Fruit fly (Drosophila melanogaster) whole organism, embryonic: ENCODE results near the gene rumi.

Source experiments
- ATbp ChIP-seq: fragments of 200-800 bp; sonication (Bioruptor generic); optimal IDR thresholded peaks from 2 replicates; lab custom pipeline; 2017; ENCODE audit warnings: missing biosample characterization, mild to moderate bottlenecking, missing genetic modification characterization, missing genetic modification reagents
- Atf-2 ChIP-seq: fragments of 200-800 bp; sonication (Bioruptor generic); optimal IDR thresholded peaks from 2 replicates; lab custom pipeline; 2016; ENCODE audit warnings: missing biosample characterization, missing genetic modification characterization
- Atf6 ChIP-seq: fragments of 200-800 bp; sonication (Bioruptor generic); IDR thresholded peaks from 2 replicates; pipeline ENCODE4 v1.3.6; 2022; ENCODE audit warnings: missing biosample characterization, missing genetic modification characterization
- C15 ChIP-seq: fragments of 200-800 bp; sonication (Bioruptor generic); IDR thresholded peaks from 3 replicates; pipeline ENCODE4 v1.3.6; 2022; ENCODE audit warnings: missing biosample characterization, missing genetic modification characterization
- CG10209 ChIP-seq: fragments of 200-800 bp; sonication (Bioruptor generic); optimal IDR thresholded peaks from 3 replicates; lab custom pipeline; 2017; ENCODE audit warnings: missing biosample characterization, mild to moderate bottlenecking, missing genetic modification characterization, missing genetic modification reagents
- CG10366 ChIP-seq: fragments of 200-800 bp; sonication (Bioruptor generic); IDR thresholded peaks from 2 replicates; pipeline ENCODE4 v1.3.6; 2022; ENCODE audit warnings: missing biosample characterization, missing genetic modification characterization
- CG10462 ChIP-seq: fragments of 200-800 bp; sonication (Bioruptor generic); optimal IDR thresholded peaks from 2 replicates; lab custom pipeline; 2016; ENCODE audit warnings: missing biosample characterization, missing genetic modification characterization
- CG11093 ChIP-seq: fragments of 200-800 bp; sonication (Bioruptor generic); IDR thresholded peaks from 3 replicates; pipeline ENCODE4 v1.3.6; 2022; ENCODE audit warnings: missing biosample characterization, missing genetic modification characterization
- CG11695 ChIP-seq: fragments of 200-800 bp; sonication (Bioruptor generic); IDR thresholded peaks from 3 replicates; pipeline ENCODE4 v1.3.6; 2022; ENCODE audit warnings: missing biosample characterization, missing genetic modification characterization
- CG12299 ChIP-seq: fragments of 200-800 bp; sonication (Bioruptor generic); optimal IDR thresholded peaks from 2 replicates; lab custom pipeline; 2018; ENCODE audit warnings: missing biosample characterization, mild to moderate bottlenecking, missing genetic modification characterization
- CG15696 ChIP-seq: fragments of 200-800 bp; sonication (Bioruptor generic); optimal IDR thresholded peaks from 2 replicates; lab custom pipeline; 2019; ENCODE audit warnings: missing biosample characterization, mild to moderate bottlenecking, missing genetic modification characterization, moderate library complexity
- CG1602 ChIP-seq: fragments of 200-800 bp; sonication (Bioruptor generic); optimal IDR thresholded peaks from 3 replicates; lab custom pipeline; 2016; ENCODE audit warnings: missing biosample characterization, missing genetic modification characterization
- CG16815 ChIP-seq: fragments of 200-800 bp; sonication (Bioruptor generic); optimal IDR thresholded peaks from 3 replicates; lab custom pipeline; 2017; ENCODE audit warnings: missing biosample characterization, mild to moderate bottlenecking, missing genetic modification characterization
- CG17829 ChIP-seq: fragments of 200-800 bp; optimal IDR thresholded peaks from 2 replicates; lab custom pipeline; 2019; ENCODE audit warnings: missing biosample characterization, mild to moderate bottlenecking, missing genetic modification characterization, moderate library complexity
- CG18599 ChIP-seq: fragments of 200-800 bp; sonication (Bioruptor generic); optimal IDR thresholded peaks from 3 replicates; lab custom pipeline; 2017; ENCODE audit warnings: missing biosample characterization, missing genetic modification characterization, mild to moderate bottlenecking, moderate library complexity, missing genetic modification reagents
- CG2199 ChIP-seq: fragments of 200-800 bp; sonication (Bioruptor generic); IDR thresholded peaks from 3 replicates; pipeline ENCODE4 v1.3.6; 2022; ENCODE audit warnings: missing biosample characterization, missing genetic modification characterization
- CG30020 ChIP-seq: fragments of 200-800 bp; optimal IDR thresholded peaks from 2 replicates; lab custom pipeline; 2019; ENCODE audit warnings: missing biosample characterization, mild to moderate bottlenecking, missing genetic modification characterization, moderate library complexity
- CG3163 ChIP-seq: fragments of 200-800 bp; sonication (Bioruptor generic); optimal IDR thresholded peaks from 3 replicates; lab custom pipeline; 2016; ENCODE audit warnings: missing biosample characterization, missing genetic modification characterization
- CG32767 ChIP-seq: fragments of 200-800 bp; sonication (Bioruptor generic); IDR thresholded peaks from 2 replicates; pipeline ENCODE4 v1.3.6; 2022; ENCODE audit warnings: missing biosample characterization, missing genetic modification characterization
- CG34376 ChIP-seq: fragments of 200-800 bp; sonication (Bioruptor generic); optimal IDR thresholded peaks from 2 replicates; lab custom pipeline; 2018; ENCODE audit warnings: missing biosample characterization, mild to moderate bottlenecking, missing genetic modification characterization
- CG6272 ChIP-seq: fragments of 200-800 bp; sonication (Bioruptor generic); IDR thresholded peaks from 2 replicates; pipeline ENCODE4 v1.3.6; 2022; ENCODE audit warnings: missing biosample characterization, missing genetic modification characterization
- CG6813 ChIP-seq: fragments of 200-800 bp; sonication (Bioruptor generic); optimal IDR thresholded peaks from 2 replicates; lab custom pipeline; 2017; ENCODE audit warnings: missing biosample characterization, missing genetic modification characterization, mild to moderate bottlenecking, moderate library complexity, missing genetic modification reagents
- CkIIα-i1 ChIP-seq: fragments of 200-800 bp; sonication (Bioruptor generic); IDR thresholded peaks from 2 replicates; pipeline ENCODE4 v1.3.6; 2022; ENCODE audit warnings: missing biosample characterization, missing genetic modification characterization
- Dfd ChIP-seq, 2 experiments: fragments of >200 bp; optimal IDR thresholded peaks; 2 replicates each; lab custom pipeline; 2017; ENCODE audit warnings: missing biosample characterization in 2 of 2, missing genetic modification characterization in 2 of 2
- Gug ChIP-seq: fragments of 200-800 bp; sonication (Bioruptor generic); IDR thresholded peaks from 4 replicates; pipeline ENCODE4 v1.3.6; 2022; ENCODE audit warnings: missing biosample characterization, missing genetic modification characterization
- H15 ChIP-seq: fragments of 200-800 bp; sonication (Bioruptor generic); IDR thresholded peaks from 3 replicates; pipeline ENCODE4 v1.3.6; 2022; ENCODE audit warnings: missing biosample characterization, missing genetic modification characterization
- NC2β ChIP-seq: fragments of 200-800 bp; sonication (Bioruptor generic); optimal IDR thresholded peaks from 2 replicates; lab custom pipeline; 2016; ENCODE audit warnings: missing biosample characterization, missing genetic modification characterization
- NK7.1 ChIP-seq: fragments of 200-800 bp; sonication (Bioruptor generic); optimal IDR thresholded peaks from 3 replicates; lab custom pipeline; 2016; ENCODE audit warnings: missing biosample characterization, missing genetic modification characterization
- NfI ChIP-seq: fragments of 200-800 bp; sonication (Bioruptor generic); optimal IDR thresholded peaks from 3 replicates; lab custom pipeline; 2018; ENCODE audit warnings: missing biosample characterization, mild to moderate bottlenecking, missing genetic modification characterization, moderate library complexity
- PHDP ChIP-seq: fragments of 200-800 bp; sonication (Bioruptor generic); optimal IDR thresholded peaks from 3 replicates; lab custom pipeline; 2018; ENCODE audit warnings: missing biosample characterization, mild to moderate bottlenecking, missing genetic modification characterization, moderate library complexity
- Spps ChIP-seq: fragments of 200-800 bp; sonication (Bioruptor generic); optimal IDR thresholded peaks from 2 replicates; lab custom pipeline; 2018; ENCODE audit warnings: missing biosample characterization, mild to moderate bottlenecking, missing genetic modification characterization
- amos ChIP-seq: fragments of 200-800 bp; sonication (Bioruptor generic); IDR thresholded peaks from 2 replicates; pipeline ENCODE4 v1.3.6; 2022; ENCODE audit warnings: missing biosample characterization, missing genetic modification characterization; ENCODE audit not compliant: partially characterized antibody
- az2 ChIP-seq: fragments of 200-800 bp; sonication (Bioruptor generic); optimal IDR thresholded peaks from 3 replicates; lab custom pipeline; 2016; ENCODE audit warnings: missing biosample characterization, missing genetic modification characterization
- cas ChIP-seq: fragments of 200-800 bp; sonication (Bioruptor generic); IDR thresholded peaks from 2 replicates; pipeline ENCODE4 v1.3.6; 2022; ENCODE audit warnings: missing biosample characterization, missing genetic modification characterization
- corto ChIP-seq: fragments of 200-800 bp; sonication (Bioruptor generic); optimal IDR thresholded peaks from 2 replicates; lab custom pipeline; 2016; ENCODE audit warnings: missing biosample characterization, mild to moderate bottlenecking, missing genetic modification characterization, moderate library complexity
- dmrt11E ChIP-seq: fragments of 200-800 bp; sonication (Bioruptor generic); optimal IDR thresholded peaks from 3 replicates; lab custom pipeline; 2018; ENCODE audit warnings: missing biosample characterization, mild to moderate bottlenecking, missing genetic modification characterization, moderate library complexity
- ems ChIP-seq: fragments of 200-800 bp; sonication (Bioruptor generic); optimal IDR thresholded peaks from 3 replicates; lab custom pipeline; 2016; ENCODE audit warnings: missing biosample characterization, missing genetic modification characterization
- gsb-n ChIP-seq: fragments of 200-800 bp; sonication (Bioruptor generic); optimal IDR thresholded peaks from 3 replicates; lab custom pipeline; 2018; ENCODE audit warnings: missing biosample characterization, mild to moderate bottlenecking, missing genetic modification characterization
- hb ChIP-seq: fragments of 200-800 bp; sonication (Bioruptor generic); IDR thresholded peaks from 3 replicates; pipeline ENCODE4 v1.3.6; 2022; ENCODE audit warnings: missing biosample characterization, missing genetic modification characterization; ENCODE audit not compliant: partially characterized antibody
- mld ChIP-seq: fragments of 200-800 bp; sonication (Bioruptor generic); IDR thresholded peaks from 3 replicates; pipeline ENCODE4 v1.3.6; 2022; ENCODE audit warnings: missing biosample characterization, missing genetic modification characterization; ENCODE audit not compliant: partially characterized antibody
- nom ChIP-seq: fragments of 200-800 bp; sonication (Bioruptor generic); optimal IDR thresholded peaks from 2 replicates; lab custom pipeline; 2017; ENCODE audit warnings: missing biosample characterization, missing genetic modification characterization, mild to moderate bottlenecking, moderate library complexity, missing genetic modification reagents
- org-1 ChIP-seq: fragments of 200-800 bp; sonication (Bioruptor generic); optimal IDR thresholded peaks from 2 replicates; lab custom pipeline; 2017; ENCODE audit warnings: missing biosample characterization, missing genetic modification characterization
- peb ChIP-seq: fragments of 200-800 bp; sonication (Bioruptor generic); IDR thresholded peaks from 2 replicates; pipeline ENCODE4 v1.3.6; 2022; ENCODE audit warnings: missing biosample characterization, missing genetic modification characterization
- sens ChIP-seq: fragments of 200-800 bp; sonication (Bioruptor generic); peaks from one replicate; lab custom pipeline; 2016; ENCODE audit warnings: missing biosample characterization, missing genetic modification characterization
- sim ChIP-seq: fragments of 200-800 bp; sonication (Bioruptor generic); IDR thresholded peaks from 2 replicates; pipeline ENCODE4 v1.3.6; 2022; ENCODE audit warnings: missing biosample characterization, missing genetic modification characterization
- sna ChIP-seq: fragments of 200-800 bp; sonication (Bioruptor generic); IDR thresholded peaks from 2 replicates; pipeline ENCODE4 v1.3.6; 2022; ENCODE audit warnings: missing biosample characterization, missing genetic modification characterization; ENCODE audit not compliant: partially characterized antibody
- ttk ChIP-seq: fragments of 200-800 bp; sonication (Bioruptor generic); IDR thresholded peaks from 2 replicates; pipeline ENCODE4 v2.1.2; 2022; ENCODE audit warnings: missing biosample characterization, missing genetic modification characterization
- tx ChIP-seq: fragments of 200-800 bp; sonication (Bioruptor generic); optimal IDR thresholded peaks from 2 replicates; lab custom pipeline; 2016; ENCODE audit warnings: missing biosample characterization, missing genetic modification characterization
- z ChIP-seq: fragments of 200-800 bp; sonication (Bioruptor generic); IDR thresholded peaks from 3 replicates; pipeline ENCODE4 v1.3.6; 2022; ENCODE audit warnings: missing biosample characterization, missing genetic modification characterization

rumi gene

dm6 chr3R:22724149-22724973 is 26.0 kb downstream of the rumi start, which contains the start of gene Irp-1A (continued):
- TF ChIP-seq org-1 (GFP tag; lab: Kevin White, UChicago) (no peak), CG18599 (peak; percentile 77), ttk (GFP tag; lab: Robert Waterston, UW) (peak; percentile 74), CG11093 (GFP tag; lab: Robert Waterston, UW) (no peak), z (GFP tag; lab: Robert Waterston, UW) (no peak), hb (GFP tag; lab: Robert Waterston, UW) (peak; percentile 54; the same call in 1 of the 3 replicates), az2 (GFP tag; lab: Kevin White, UChicago) (peak; percentile 60), CkIIα-i1 (no peak), sens (peak; percentile 90), CG15696 (tag; lab: Kevin White, UChicago) (peak; percentile 60), CG16815 (GFP tag; lab: Kevin White, UChicago) (peak; percentile 12), ATbp (GFP tag; lab: Kevin White, UChicago) (peak; percentile 21), NC2β (no peak), CG11695 (peak; percentile 81), CG10462 (GFP tag; lab: Kevin White, UChicago) (peak; percentile 31), CG10366 (peak; percentile 65), dmrt11E (tag; lab: Kevin White, UChicago) (peak; percentile 76), Gug (peak; percentile 41; the same call in 1 of the 4 replicates), Atf-2 (GFP tag; lab: Kevin White, UChicago) (no peak), mld (peak; percentile 58; the same call in 2 of the 3 replicates), CG10209 (GFP tag; lab: Kevin White, UChicago) (peak; percentile 71), PHDP (tag; lab: Kevin White, UChicago) (peak; percentile 90), CG2199 (no peak), NfI (GFP tag; lab: Kevin White, UChicago) (peak; percentile 62), CG34376 (GFP tag; lab: Kevin White, UChicago) (peak; percentile 7), ems (GFP tag; lab: Kevin White, UChicago) (no peak), Atf6 (GFP tag; lab: Robert Waterston, UW) (peak; percentile 83), sna (GFP tag; lab: Robert Waterston, UW) (peak; percentile 78), CG1602 (peak; percentile 45), corto (GFP tag; lab: Kevin White, UChicago) (no peak), tx (no peak), CG6272 (GFP tag; lab: Robert Waterston, UW) (peak; percentile 61), CG17829 (tag; lab: Kevin White, UChicago) (peak; percentile 81), Dfd (GFP tag; optimal IDR thresholded peaks at IDR 0.05; lab: Kevin White, UChicago) (no peak), CG3163 (GFP tag; lab: Kevin White, UChicago) (no peak), cas (GFP tag; lab: Robert Waterston, UW) (peak; percentile 28; the same call in 1 of the 2 replicates), sim (GFP tag; lab: Robert Waterston, UW) (peak; percentile 8; the same call in 1 of the 2 replicates), NK7.1 (GFP tag; lab: Kevin White, UChicago) (no peak), H15 (GFP tag; lab: Robert Waterston, UW) (peak; percentile 45; the same call in 1 of the 3 replicates), Spps (tag; lab: Kevin White, UChicago) (peak; percentile 62), CG6813 (GFP tag; lab: Kevin White, UChicago) (peak; percentile 52), nom (GFP tag; lab: Kevin White, UChicago) (peak; percentile 35), CG30020 (tag; lab: Kevin White, UChicago) (peak; percentile 56), CG32767 (peak; percentile 43), C15 (GFP tag; lab: Robert Waterston, UW) (no peak), CG12299 (peak; percentile 62), amos (peak; percentile 85), peb (GFP tag; lab: Robert Waterston, UW) (peak; percentile 32; the same call in 1 of the 2 replicates), gsb-n (tag; lab: Kevin White, UChicago) (peak; percentile 79)
